Worm (Caenorhabditis elegans) whole organism, mixed stage, embryonic: ENCODE data around the gene W07G4.1.

Experiments used
- M03D4.4 ChIP-seq: sonication (generic microtip); optimal IDR thresholded peaks from 2 replicates; lab custom pipeline; 2017; ENCODE audit warnings: mild to moderate bottlenecking, missing genetic modification characterization, missing compliant biosample characterization
- bed-3 ChIP-seq: fragments of 200-800 bp; sonication (Bioruptor generic); optimal IDR thresholded peaks from 3 replicates; lab custom pipeline; 2018; ENCODE audit warnings: mild to moderate bottlenecking, missing genetic modification characterization, moderate library complexity, missing compliant biosample characterization
- blmp-1 ChIP-seq: fragments of 150-350 bp; optimal IDR thresholded peaks from 2 replicates; lab custom pipeline; 2014; ENCODE audit warnings: missing biosample characterization, missing genetic modification characterization
- ceh-39 ChIP-seq: fragments of 150-350 bp; optimal IDR thresholded peaks from 2 replicates; lab custom pipeline; 2014; ENCODE audit warnings: missing biosample characterization, missing genetic modification characterization
- ceh-43 ChIP-seq: fragments of 200-800 bp; sonication (Bioruptor generic); optimal IDR thresholded peaks from 2 replicates; lab custom pipeline; 2018; ENCODE audit warnings: mild to moderate bottlenecking, missing genetic modification characterization, moderate library complexity, missing compliant biosample characterization
- ceh-83 ChIP-seq: fragments of 200-800 bp; sonication (Bioruptor generic); optimal IDR thresholded peaks from 2 replicates; lab custom pipeline; 2018; ENCODE audit warnings: mild to moderate bottlenecking, missing genetic modification characterization, missing compliant biosample characterization
- ces-1 ChIP-seq: fragments of 150-350 bp; optimal IDR thresholded peaks from 2 replicates; lab custom pipeline; 2014; ENCODE audit warnings: missing biosample characterization, missing genetic modification reagents, missing genetic modification characterization
- elt-1 ChIP-seq: sonication (generic microtip); optimal IDR thresholded peaks from 2 replicates; lab custom pipeline; 2017; ENCODE audit warnings: missing genetic modification characterization, mild to moderate bottlenecking, missing compliant biosample characterization, antibody characterized with exemption, moderate library complexity, borderline replicate concordance; ENCODE audit not compliant: insufficient read depth
- elt-3 ChIP-seq: fragments of 150-350 bp; optimal IDR thresholded peaks from 2 replicates; lab custom pipeline; 2014; ENCODE audit warnings: missing biosample characterization, missing genetic modification characterization
- flh-1 ChIP-seq: fragments of 200-800 bp; sonication (Bioruptor generic); optimal IDR thresholded peaks from 2 replicates; lab custom pipeline; 2018; ENCODE audit warnings: mild to moderate bottlenecking, missing genetic modification characterization, moderate library complexity, missing compliant biosample characterization
- ham-2 ChIP-seq: fragments of 200-800 bp; sonication (Bioruptor generic); optimal IDR thresholded peaks from 2 replicates; lab custom pipeline; 2018; ENCODE audit warnings: mild to moderate bottlenecking, missing genetic modification characterization, missing compliant biosample characterization
- hlh-1 ChIP-seq: fragments of 150-350 bp; optimal IDR thresholded peaks from 2 replicates; lab custom pipeline; 2014; ENCODE audit warnings: missing biosample characterization, missing genetic modification reagents, missing genetic modification characterization
- lin-32 ChIP-seq: fragments of 200-800 bp; sonication (Bioruptor generic); optimal IDR thresholded peaks from 2 replicates; lab custom pipeline; 2018; ENCODE audit warnings: mild to moderate bottlenecking, missing genetic modification characterization, missing compliant biosample characterization
- lsy-2 ChIP-seq: fragments of 150-350 bp; optimal IDR thresholded peaks from 2 replicates; lab custom pipeline; 2014; ENCODE audit warnings: missing biosample characterization, missing genetic modification characterization
- mab-5 ChIP-seq: fragments of 150-350 bp; optimal IDR thresholded peaks from 2 replicates; lab custom pipeline; 2014; ENCODE audit warnings: missing biosample characterization, missing genetic modification characterization
- mep-1 ChIP-seq: fragments of 150-350 bp; optimal IDR thresholded peaks from 2 replicates; lab custom pipeline; 2017; ENCODE audit warnings: missing biosample characterization, missing genetic modification reagents, missing genetic modification characterization, inconsistent platforms
- nhr-12 ChIP-seq: fragments of 150-350 bp; optimal IDR thresholded peaks from 2 replicates; lab custom pipeline; 2014; ENCODE audit warnings: missing biosample characterization, missing genetic modification characterization
- nhr-2 ChIP-seq: fragments of 150-350 bp; optimal IDR thresholded peaks from 2 replicates; lab custom pipeline; 2014; ENCODE audit warnings: missing biosample characterization, missing genetic modification characterization
- nhr-237 ChIP-seq: fragments of 150-350 bp; optimal IDR thresholded peaks from 2 replicates; lab custom pipeline; 2014; ENCODE audit warnings: missing biosample characterization, missing genetic modification characterization
- nhr-28 ChIP-seq: fragments of 150-350 bp; optimal IDR thresholded peaks from 2 replicates; lab custom pipeline; 2014; ENCODE audit warnings: missing biosample characterization, missing genetic modification characterization
- nhr-76 ChIP-seq: sonication (generic microtip); optimal IDR thresholded peaks from 2 replicates; lab custom pipeline; 2017; ENCODE audit warnings: missing biosample characterization, missing genetic modification characterization
- pha-4 ChIP-seq: fragments of 150-350 bp; optimal IDR thresholded peaks from 2 replicates; lab custom pipeline; 2018; ENCODE audit warnings: missing biosample characterization, missing genetic modification reagents, missing genetic modification characterization
- sem-2 ChIP-seq: fragments of 200-800 bp; sonication (Bioruptor generic); optimal IDR thresholded peaks from 2 replicates; lab custom pipeline; 2018; ENCODE audit warnings: mild to moderate bottlenecking, missing genetic modification characterization, missing compliant biosample characterization
- snpc-4 ChIP-seq: fragments of 150-350 bp; optimal IDR thresholded peaks from 2 replicates; lab custom pipeline; 2014; ENCODE audit warnings: missing biosample characterization, missing genetic modification characterization
- sptf-1 ChIP-seq: sonication (generic microtip); optimal IDR thresholded peaks from 2 replicates; lab custom pipeline; 2017; ENCODE audit warnings: mild to moderate bottlenecking, missing genetic modification characterization, moderate library complexity, missing compliant biosample characterization
- tbx-8 ChIP-seq: fragments of 200-800 bp; sonication (Bioruptor generic); optimal IDR thresholded peaks from 2 replicates; lab custom pipeline; 2018; ENCODE audit warnings: mild to moderate bottlenecking, missing genetic modification characterization, moderate library complexity, missing compliant biosample characterization
- unc-120 ChIP-seq: sonication (generic microtip); optimal IDR thresholded peaks from 2 replicates; lab custom pipeline; 2017; ENCODE audit warnings: missing genetic modification characterization, missing compliant biosample characterization; ENCODE audit not compliant: poor library complexity, severe bottlenecking
- unc-39 ChIP-seq: fragments of 150-350 bp; optimal IDR thresholded peaks from 2 replicates; lab custom pipeline; 2014; ENCODE audit warnings: missing biosample characterization, missing genetic modification characterization
- unc-62 ChIP-seq: fragments of 150-350 bp; optimal IDR thresholded peaks from 2 replicates; lab custom pipeline; 2014; ENCODE audit warnings: missing biosample characterization, missing genetic modification reagents, missing genetic modification characterization
- zip-8 ChIP-seq: fragments of 150-350 bp; optimal IDR thresholded peaks from 2 replicates; lab custom pipeline; 2014; ENCODE audit warnings: missing biosample characterization, missing genetic modification characterization
- ztf-11 ChIP-seq: fragments of 150-350 bp; optimal IDR thresholded peaks from 2 replicates; lab custom pipeline; 2014; ENCODE audit warnings: missing biosample characterization, missing genetic modification characterization

Gene W07G4.1

ce11 chrV:13033223-13033622 is at the start of gene W07G4.1:
W07G4.1 (plus strand) TSS chrV:13033523.
- no peak for TF ChIP-seq elt-1 (tag; lab: Kevin White, UChicago)

- TF ChIP-seq ham-2 (peak; percentile 21), unc-62 (GFP tag; lab: Kevin White, UChicago) (no peak)
- TF ChIP-seq, all 35 proteins: peak for 1
These were observed 46.3 kb upstream of the W07G4.1 start, which contains the start of gene shw-3 for ce11 chrV:12987061-12987460. shw-3 (minus strand) TSS chrV:12987161.

ce11 chrV:12988256-12988655 is 45.1 kb upstream of the W07G4.1 start, which contains the start of gene F15B9.8:
F15B9.8 (plus strand) TSS chrV:12988556.
- TF ChIP-seq blmp-1 (tag; lab: Kevin White, UChicago) (peak; percentile 22), nhr-237 (tag; lab: Kevin White, UChicago) (no peak), ceh-83 (no peak), zip-8 (tag; lab: Kevin White, UChicago) (peak; percentile 72), ceh-39 (tag; lab: Kevin White, UChicago) (no peak), nhr-2 (tag; lab: Kevin White, UChicago) (no peak), tbx-8 (GFP tag; lab: Kevin White, UChicago) (no peak), elt-3 (no peak)

ce11 chrV:12992891-12993290 is 40.4 kb upstream of the W07G4.1 start, which contains the start of the genes F15B9.11 and dsl-7:
F15B9.11 (minus strand) TSS chrV:12992895.
dsl-7 (plus strand) TSS chrV:12993150.
- TF ChIP-seq lsy-2 = no peak
- no peak for TF ChIP-seq mab-5
- TF ChIP-seq unc-120 (tag; lab: Kevin White, UChicago) = no peak
- TF ChIP-seq nhr-237 (tag; lab: Kevin White, UChicago) = no peak
- TF ChIP-seq mep-1 (tag; lab: Kevin White, UChicago) = no peak
- TF ChIP-seq bed-3 = no peak
- no peak for TF ChIP-seq flh-1
- no peak for TF ChIP-seq M03D4.4 (tag; lab: Kevin White, UChicago)
- no peak for TF ChIP-seq blmp-1 (tag; lab: Kevin White, UChicago)
- TF ChIP-seq ceh-43 (GFP tag; lab: Kevin White, UChicago) = no peak
- TF ChIP-seq ces-1 = no peak
- TF ChIP-seq hlh-1 (tag; lab: Kevin White, UChicago) = no peak
- TF ChIP-seq nhr-2 (tag; lab: Kevin White, UChicago) = no peak
- TF ChIP-seq tbx-8 (GFP tag; lab: Kevin White, UChicago) = no peak
- TF ChIP-seq unc-39 = no peak
- no peak for TF ChIP-seq sem-2 (GFP tag; lab: Kevin White, UChicago)
- no peak for TF ChIP-seq sptf-1 (tag; lab: Kevin White, UChicago)
- TF ChIP-seq nhr-76 = no peak
- no peak for TF ChIP-seq ceh-83
- TF ChIP-seq snpc-4 (tag; lab: Kevin White, UChicago) = no peak

- TF ChIP-seq nhr-12 (tag; lab: Kevin White, UChicago) (no peak), pha-4 (tag; lab: Kevin White, UChicago) (no peak), sem-2 (GFP tag; lab: Kevin White, UChicago) (no peak), ham-2 (no peak), nhr-237 (tag; lab: Kevin White, UChicago) (no peak)
- TF ChIP-seq, all 35 proteins: peak for 0
These were observed 38.1 kb upstream of the W07G4.1 start, which contains the start of gene far-5 for ce11 chrV:12995269-12995668. far-5 (plus strand) TSS chrV:12995569.

- TF ChIP-seq ceh-83 (no peak), ztf-11 (no peak), mab-5 (no peak), blmp-1 (tag; lab: Kevin White, UChicago) (no peak), unc-39 (no peak), unc-62 (GFP tag; lab: Kevin White, UChicago) (no peak), ceh-43 (GFP tag; lab: Kevin White, UChicago) (no peak), ceh-39 (tag; lab: Kevin White, UChicago) (no peak), ces-1 (no peak), mep-1 (tag; lab: Kevin White, UChicago) (no peak), bed-3 (no peak), nhr-237 (tag; lab: Kevin White, UChicago) (no peak), snpc-4 (tag; lab: Kevin White, UChicago) (no peak), nhr-28 (tag; lab: Kevin White, UChicago) (no peak), sem-2 (GFP tag; lab: Kevin White, UChicago) (no peak), lin-32 (GFP tag; lab: Kevin White, UChicago) (no peak), ham-2 (no peak), nhr-2 (tag; lab: Kevin White, UChicago) (no peak), flh-1 (no peak)
These were observed 35.9 kb upstream of the W07G4.1 start, which contains the start of gene far-3 for ce11 chrV:12997422-12997821. far-3 (minus strand) TSS chrV:12997522.
